Fruit fly (Drosophila melanogaster) whole organism, embryonic: Measurements from ENCODE around the gene ebi.

Experiments
- Ada2b ChIP-seq: fragments of 200-800 bp; sonication (Bioruptor generic); IDR thresholded peaks from 2 replicates; pipeline ENCODE4 v1.3.6; 2022; ENCODE audit warnings: missing biosample characterization, missing genetic modification characterization
- CG10147 ChIP-seq: fragments of 200-800 bp; sonication (Bioruptor generic); optimal IDR thresholded peaks from 2 replicates; lab custom pipeline; 2019; ENCODE audit warnings: missing biosample characterization, mild to moderate bottlenecking, missing genetic modification characterization, moderate library complexity
- CG10431 ChIP-seq: fragments of 200-800 bp; sonication (Bioruptor generic); optimal IDR thresholded peaks from 3 replicates; lab custom pipeline; 2018; ENCODE audit warnings: missing biosample characterization, mild to moderate bottlenecking, missing genetic modification characterization
- CG11398 ChIP-seq: fragments of 200-800 bp; sonication (Bioruptor generic); optimal IDR thresholded peaks from 2 replicates; lab custom pipeline; 2016; ENCODE audit warnings: missing biosample characterization, missing genetic modification characterization
- CG11456 ChIP-seq: fragments of 200-800 bp; sonication (Bioruptor generic); IDR thresholded peaks from 3 replicates; pipeline ENCODE4 v1.3.6; 2022; ENCODE audit warnings: missing biosample characterization, missing genetic modification characterization
- CG13624 ChIP-seq: fragments of 200-800 bp; sonication (Bioruptor generic); optimal IDR thresholded peaks from 2 replicates; lab custom pipeline; 2016; ENCODE audit warnings: missing biosample characterization, missing genetic modification characterization
- CG15269 ChIP-seq: fragments of 200-800 bp; sonication (Bioruptor generic); optimal IDR thresholded peaks from 2 replicates; lab custom pipeline; 2018; ENCODE audit warnings: missing biosample characterization, mild to moderate bottlenecking, missing genetic modification characterization, moderate library complexity
- CG15479 ChIP-seq: fragments of 200-800 bp; sonication (Bioruptor generic); optimal IDR thresholded peaks from 3 replicates; lab custom pipeline; 2019; ENCODE audit warnings: missing biosample characterization, mild to moderate bottlenecking, missing genetic modification characterization, moderate library complexity
- CG17829 ChIP-seq: fragments of 200-800 bp; optimal IDR thresholded peaks from 2 replicates; lab custom pipeline; 2019; ENCODE audit warnings: missing biosample characterization, mild to moderate bottlenecking, missing genetic modification characterization, moderate library complexity
- CG2875 ChIP-seq: fragments of 200-800 bp; sonication (Bioruptor generic); optimal IDR thresholded peaks from 2 replicates; lab custom pipeline; 2017; ENCODE audit warnings: missing biosample characterization, mild to moderate bottlenecking, missing genetic modification characterization, missing genetic modification reagents
- CG3281 ChIP-seq: fragments of 200-800 bp; sonication (Bioruptor generic); optimal IDR thresholded peaks from 3 replicates; lab custom pipeline; 2017; ENCODE audit warnings: missing biosample characterization, mild to moderate bottlenecking, missing genetic modification characterization
- CG34376 ChIP-seq: fragments of 200-800 bp; sonication (Bioruptor generic); optimal IDR thresholded peaks from 2 replicates; lab custom pipeline; 2018; ENCODE audit warnings: missing biosample characterization, mild to moderate bottlenecking, missing genetic modification characterization
- CG3847 ChIP-seq: fragments of 200-800 bp; sonication (Bioruptor generic); IDR thresholded peaks from 2 replicates; pipeline ENCODE4 v1.3.6; 2022; ENCODE audit warnings: missing biosample characterization, missing genetic modification characterization
- CG4424 ChIP-seq: fragments of 200-800 bp; sonication (Bioruptor generic); optimal IDR thresholded peaks from 3 replicates; lab custom pipeline; 2016; ENCODE audit warnings: missing biosample characterization, missing genetic modification characterization
- CG6254 ChIP-seq: fragments of 200-800 bp; sonication (Bioruptor generic); optimal IDR thresholded peaks from 3 replicates; lab custom pipeline; 2017; ENCODE audit warnings: mild to moderate bottlenecking, missing biosample characterization, missing genetic modification reagents, missing genetic modification characterization
- CG6854 ChIP-seq: fragments of 200-800 bp; sonication (Bioruptor generic); optimal IDR thresholded peaks from 3 replicates; lab custom pipeline; 2017; ENCODE audit warnings: missing biosample characterization, mild to moderate bottlenecking, missing genetic modification characterization
- CG7963 ChIP-seq: fragments of 200-800 bp; sonication (Bioruptor generic); IDR thresholded peaks from 3 replicates; pipeline ENCODE4 v1.3.6; 2022; ENCODE audit warnings: missing biosample characterization, missing genetic modification characterization; ENCODE audit not compliant: partially characterized antibody
- CG7987 ChIP-seq: fragments of 200-800 bp; sonication (Bioruptor generic); optimal IDR thresholded peaks from 2 replicates; lab custom pipeline; 2018; ENCODE audit warnings: missing biosample characterization, mild to moderate bottlenecking, missing genetic modification characterization, moderate library complexity
- CG8290 ChIP-seq, 3 experiments: fragments of 200-800 bp; sonication (Bioruptor generic); optimal IDR thresholded peaks; 2 replicates each; lab custom pipeline; 2016 to 2019; ENCODE audit warnings: missing biosample characterization in 3 of 3, missing genetic modification characterization in 3 of 3, mild to moderate bottlenecking in 2 of 3, moderate library complexity in 1 of 3
- CG8388 ChIP-seq: fragments of 200-800 bp; sonication (Bioruptor generic); optimal IDR thresholded peaks from 2 replicates; lab custom pipeline; 2019; ENCODE audit warnings: missing biosample characterization, mild to moderate bottlenecking, missing genetic modification characterization, moderate library complexity
- Dp ChIP-seq: fragments of 200-800 bp; sonication (Bioruptor generic); optimal IDR thresholded peaks from 2 replicates; lab custom pipeline; 2018; ENCODE audit warnings: missing biosample characterization, mild to moderate bottlenecking, missing genetic modification characterization, moderate library complexity
- Elba2 ChIP-seq: fragments of 200-800 bp; sonication (Bioruptor generic); optimal IDR thresholded peaks from 3 replicates; lab custom pipeline; 2016; ENCODE audit warnings: missing biosample characterization, missing genetic modification characterization
- Gsc ChIP-seq: fragments of 200-800 bp; sonication (Bioruptor generic); IDR thresholded peaks from 2 replicates; pipeline ENCODE4 v1.3.6; 2022; ENCODE audit warnings: missing biosample characterization, missing genetic modification characterization
- HLH4C ChIP-seq: fragments of 200-800 bp; sonication (Bioruptor generic); IDR thresholded peaks from 3 replicates; pipeline ENCODE4 v1.3.6; 2022; ENCODE audit warnings: missing biosample characterization, missing genetic modification characterization; ENCODE audit not compliant: partially characterized antibody
- HmgD ChIP-seq: fragments of 200-800 bp; sonication (Bioruptor generic); optimal IDR thresholded peaks from 3 replicates; lab custom pipeline; 2016; ENCODE audit warnings: missing biosample characterization, missing genetic modification characterization
- HmgZ ChIP-seq: fragments of 200-800 bp; sonication (Bioruptor generic); optimal IDR thresholded peaks from 2 replicates; lab custom pipeline; 2018; ENCODE audit warnings: missing biosample characterization, mild to moderate bottlenecking, missing genetic modification characterization
- Mes4 ChIP-seq: fragments of 200-800 bp; sonication (Bioruptor generic); optimal IDR thresholded peaks from 2 replicates; lab custom pipeline; 2016; ENCODE audit warnings: missing biosample characterization, missing genetic modification characterization
- NC2β ChIP-seq: fragments of 200-800 bp; sonication (Bioruptor generic); optimal IDR thresholded peaks from 2 replicates; lab custom pipeline; 2016; ENCODE audit warnings: missing biosample characterization, missing genetic modification characterization
- NK7.1 ChIP-seq: fragments of 200-800 bp; sonication (Bioruptor generic); optimal IDR thresholded peaks from 3 replicates; lab custom pipeline; 2016; ENCODE audit warnings: missing biosample characterization, missing genetic modification characterization
- Nf-YC ChIP-seq: fragments of 200-800 bp; optimal IDR thresholded peaks from 3 replicates; lab custom pipeline; 2019; ENCODE audit warnings: missing biosample characterization, mild to moderate bottlenecking, missing genetic modification characterization, moderate library complexity
- bigmax ChIP-seq: fragments of 200-800 bp; sonication (Bioruptor generic); optimal IDR thresholded peaks from 2 replicates; lab custom pipeline; 2018; ENCODE audit warnings: missing biosample characterization, mild to moderate bottlenecking, missing genetic modification characterization
- chinmo ChIP-seq: fragments of 200-800 bp; sonication (Bioruptor generic); IDR thresholded peaks from 4 replicates; pipeline ENCODE4 v1.3.6; 2022; ENCODE audit warnings: missing biosample characterization, missing genetic modification characterization; ENCODE audit not compliant: partially characterized antibody
- crp ChIP-seq, 2 experiments: fragments of 200-800 bp; sonication (Bioruptor generic); optimal IDR thresholded peaks; 2 replicates in 1 of 2; 3 replicates in 1 of 2; lab custom pipeline; 2017; ENCODE audit warnings: missing biosample characterization in 2 of 2, missing genetic modification characterization in 2 of 2, mild to moderate bottlenecking in 1 of 2, moderate library complexity in 1 of 2
- dm ChIP-seq: fragments of 200-800 bp; sonication (Bioruptor generic); optimal IDR thresholded peaks from 3 replicates; lab custom pipeline; 2016; ENCODE audit warnings: missing biosample characterization, missing genetic modification characterization
- eyg ChIP-seq: fragments of 200-800 bp; sonication (Bioruptor generic); optimal IDR thresholded peaks from 3 replicates; lab custom pipeline; 2016; ENCODE audit warnings: missing biosample characterization, missing genetic modification characterization
- fd102C ChIP-seq: fragments of 200-800 bp; sonication (Bioruptor generic); optimal IDR thresholded peaks from 2 replicates; lab custom pipeline; 2018; ENCODE audit warnings: missing biosample characterization, mild to moderate bottlenecking, missing genetic modification characterization, moderate library complexity
- gem ChIP-seq: fragments of 200-800 bp; sonication (Bioruptor generic); optimal IDR thresholded peaks from 2 replicates; lab custom pipeline; 2019; ENCODE audit warnings: missing biosample characterization, mild to moderate bottlenecking, missing genetic modification characterization, moderate library complexity
- her ChIP-seq: fragments of 200-800 bp; sonication (Bioruptor generic); optimal IDR thresholded peaks from 2 replicates; lab custom pipeline; 2016; ENCODE audit warnings: missing biosample characterization, missing genetic modification characterization
- lov ChIP-seq, 2 experiments: fragments of 200-800 bp in 1 of 2; fragments of >200 bp in 1 of 2; sonication (Bioruptor generic) in 1 of 2; IDR thresholded peaks in 1 of 2; optimal IDR thresholded peaks in 1 of 2; 2 replicates in 1 of 2; 3 replicates in 1 of 2; pipeline versions ENCODE4 v1.3.6 to Lab custom; 2017 to 2022; ENCODE audit warnings: missing biosample characterization in 1 of 2, missing genetic modification characterization in 1 of 2
- mirr ChIP-seq: fragments of 200-800 bp; sonication (Bioruptor generic); optimal IDR thresholded peaks from 3 replicates; lab custom pipeline; 2018; ENCODE audit warnings: missing biosample characterization, mild to moderate bottlenecking, missing genetic modification characterization
- oc ChIP-seq: fragments of 200-800 bp; sonication (Bioruptor generic); optimal IDR thresholded peaks from 2 replicates; lab custom pipeline; 2018; ENCODE audit warnings: missing biosample characterization, mild to moderate bottlenecking, missing genetic modification characterization, moderate library complexity
- ranshi ChIP-seq: fragments of 200-800 bp; sonication (Bioruptor generic); IDR thresholded peaks from 2 replicates; pipeline ENCODE4 v1.3.6; 2022; ENCODE audit warnings: missing biosample characterization, missing genetic modification characterization
- ro ChIP-seq: fragments of 200-800 bp; sonication (Bioruptor generic); IDR thresholded peaks from 2 replicates; pipeline ENCODE4 v1.3.6; 2022; ENCODE audit warnings: missing biosample characterization, missing genetic modification characterization
- row ChIP-seq: fragments of 200-800 bp; sonication (Bioruptor generic); IDR thresholded peaks from 3 replicates; pipeline ENCODE4 v1.3.6; 2022; ENCODE audit warnings: missing biosample characterization, missing genetic modification characterization
- tio ChIP-seq: fragments of 200-800 bp; sonication (Bioruptor generic); optimal IDR thresholded peaks from 2 replicates; lab custom pipeline; 2017; ENCODE audit warnings: missing biosample characterization, missing genetic modification characterization, inconsistent platforms
- ttk ChIP-seq: fragments of 200-800 bp; sonication (Bioruptor generic); IDR thresholded peaks from 2 replicates; pipeline ENCODE4 v2.1.2; 2022; ENCODE audit warnings: missing biosample characterization, missing genetic modification characterization
- wor ChIP-seq: fragments of 200-800 bp; sonication (Bioruptor generic); IDR thresholded peaks from 2 replicates; pipeline ENCODE4 v1.3.6; 2022; ENCODE audit warnings: missing biosample characterization, missing genetic modification characterization

The ebi gene

dm6 chr2L:430820-431628 lies 16.2 kb downstream of the ebi start, which contains the start of gene ex (continued):
- TF ChIP-seq CG6254 (GFP tag; lab: Kevin White, UChicago) (peak; percentile 57), her (peak; percentile 47), CG10147 (GFP tag; lab: Kevin White, UChicago) (peak; percentile 34), CG6854 (GFP tag; lab: Kevin White, UChicago) (peak; percentile 58), CG4424 (GFP tag; lab: Kevin White, UChicago) (no peak), chinmo (peak; percentile 53; the same call in 1 of the 4 replicates), oc (tag; lab: Kevin White, UChicago) (peak; percentile 35), NK7.1 (GFP tag; lab: Kevin White, UChicago) (peak; percentile 13), CG15479 (no peak), lov (optimal IDR thresholded peaks at IDR 0.05; lab: Kevin White, UChicago) (no peak), lov (GFP tag; IDR thresholded peaks at IDR 0.05; lab: Robert Waterston, UW) (peak; percentile 52; the same call in 1 of the 3 replicates), Dp (no peak), CG15269 (tag; lab: Kevin White, UChicago) (peak; percentile 67), CG7963 (0 out of 3 replicates have a peak, but pooled peaks have one; percentile 26), CG8388 (GFP tag; lab: Kevin White, UChicago) (peak; percentile 18), row (GFP tag; lab: Robert Waterston, UW) (no peak; the same call in 2 of the 3 replicates), dm (GFP tag; lab: Kevin White, UChicago) (peak; percentile 12), CG10431 (GFP tag; lab: Kevin White, UChicago) (peak; percentile 66), crp (GFP tag; optimal IDR thresholded peaks at IDR 0.05; lab: Kevin White, UChicago) (no peak), Ada2b (GFP tag; lab: Robert Waterston, UW) (no peak), CG3281 (GFP tag; lab: Kevin White, UChicago) (peak; percentile 65), CG17829 (peak; percentile 65), Nf-YC (tag; lab: Kevin White, UChicago) (peak; percentile 33), HmgD (GFP tag; lab: Kevin White, UChicago) (peak; percentile 22), ranshi (GFP tag; lab: Robert Waterston, UW) (no peak; the same call in 1 of the 2 replicates), HmgZ (tag; lab: Kevin White, UChicago) (peak; percentile 65), bigmax (GFP tag; lab: Kevin White, UChicago) (no peak), ttk (GFP tag; lab: Robert Waterston, UW) (no peak), HLH4C (GFP tag; lab: Robert Waterston, UW) (peak; percentile 43; the same call in 1 of the 3 replicates), CG3847 (GFP tag; lab: Robert Waterston, UW) (no peak), eyg (peak; percentile 53), gem (tag; lab: Kevin White, UChicago) (peak; percentile 64), CG34376 (GFP tag; lab: Kevin White, UChicago) (peak; percentile 76), Elba2 (GFP tag; lab: Kevin White, UChicago) (peak; percentile 34), CG7987 (peak; percentile 92), CG8290 (GFP tag; optimal IDR thresholded peaks at IDR 0.05; lab: Kevin White, UChicago) (peak; percentile 17), CG8290 (tag; optimal IDR thresholded peaks at IDR 0.05; lab: Kevin White, UChicago) (peak in 1 of 2 experiments; percentile 57), Gsc (GFP tag; lab: Robert Waterston, UW) (no peak), CG11398 (peak; percentile 74), fd102C (GFP tag; lab: Kevin White, UChicago) (peak; percentile 61), CG11456 (GFP tag; lab: Robert Waterston, UW) (no peak; the same call in 2 of the 3 replicates), CG2875 (GFP tag; lab: Kevin White, UChicago) (peak; percentile 80), tio (GFP tag; lab: Kevin White, UChicago) (no peak), NC2β (peak; percentile 35), CG13624 (GFP tag; lab: Kevin White, UChicago) (peak; percentile 14), wor (GFP tag; lab: Robert Waterston, UW) (no peak), ro (GFP tag; lab: Robert Waterston, UW) (no peak), mirr (GFP tag; lab: Kevin White, UChicago) (peak; percentile 63), Mes4 (GFP tag; lab: Kevin White, UChicago) (peak; percentile 31)
